Worm (Caenorhabditis elegans) whole organism, late embryonic: ENCODE data around the gene str-193.

Source experiments
- F13H6.1 ChIP-seq: sonication (generic microtip); optimal IDR thresholded peaks from 2 replicates; lab custom pipeline; 2016; ENCODE audit warnings: missing genetic modification characterization, missing compliant biosample characterization
- ceh-6 ChIP-seq: fragments of 200-800 bp; sonication (Bioruptor generic); optimal IDR thresholded peaks from 2 replicates; lab custom pipeline; 2018; ENCODE audit warnings: mild to moderate bottlenecking, missing genetic modification characterization, missing compliant biosample characterization
- elt-2 ChIP-seq: sonication (generic microtip); optimal IDR thresholded peaks from 2 replicates; lab custom pipeline; 2016; ENCODE audit warnings: missing genetic modification reagents, missing genetic modification characterization, missing compliant biosample characterization
- eyg-1 ChIP-seq: sonication (generic microtip); optimal IDR thresholded peaks from 2 replicates; lab custom pipeline; 2016; ENCODE audit warnings: missing genotype, missing genetic modification characterization, missing compliant biosample characterization
- hlh-8 ChIP-seq: sonication (generic microtip); optimal IDR thresholded peaks from 2 replicates; lab custom pipeline; 2016; ENCODE audit warnings: missing genotype, missing genetic modification characterization, missing compliant biosample characterization
- nfya-1 ChIP-seq: sonication (generic microtip); optimal IDR thresholded peaks from 2 replicates; lab custom pipeline; 2017; ENCODE audit warnings: missing genetic modification characterization, mild to moderate bottlenecking, missing compliant biosample characterization, antibody characterized with exemption, moderate library complexity

DNA sequence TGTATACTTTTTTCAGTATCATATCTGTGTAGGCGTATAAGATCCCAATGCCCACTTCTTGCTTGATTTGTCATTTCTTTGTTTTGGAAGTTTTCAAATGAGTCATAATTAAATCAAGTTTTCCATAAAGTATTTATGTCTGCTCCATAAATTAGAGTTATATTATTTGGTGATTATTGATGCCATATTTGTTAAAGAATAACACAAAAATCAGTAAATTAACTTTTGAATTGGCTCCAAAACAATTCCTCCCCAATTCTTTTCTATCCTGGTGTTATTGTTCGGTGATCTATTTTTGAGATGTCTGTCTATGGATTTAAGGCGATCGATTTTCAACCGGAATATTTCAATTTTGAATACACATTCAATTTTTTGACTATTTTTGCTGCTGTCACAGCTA is 16.5 kb downstream of the str-193 start, which contains the start of gene sru-37:
- no peak for TF ChIP-seq hlh-8 (tag; lab: Kevin White, UChicago)
- TF ChIP-seq eyg-1 (tag; lab: Kevin White, UChicago), result no peak
- TF ChIP-seq elt-2, result no peak
- TF ChIP-seq nfya-1 (tag; lab: Kevin White, UChicago), result no peak
- TF ChIP-seq F13H6.1 (tag; lab: Kevin White, UChicago), result no peak
- TF ChIP-seq ceh-6 (GFP tag; lab: Kevin White, UChicago), result no peak
